Worm (Caenorhabditis elegans) whole organism, young adult: ENCODE results near the gene ajm-1.
A peak's percentile ranks its signal among the peaks of the same experiment; 100 is the strongest.

Source experiments
- F23B12.7 ChIP-seq: sonication (generic microtip); optimal IDR thresholded peaks from 2 replicates; lab custom pipeline; 2017; ENCODE audit warnings: missing genetic modification characterization, mild to moderate bottlenecking, missing compliant biosample characterization, antibody characterized with exemption, moderate library complexity; ENCODE audit not compliant: insufficient read depth
- F55B11.4 ChIP-seq: sonication (generic microtip); optimal IDR thresholded peaks from 2 replicates; lab custom pipeline; 2016; ENCODE audit warnings: missing compliant biosample characterization, missing genetic modification characterization, borderline replicate concordance; ENCODE audit not compliant: insufficient read depth
- T07F8.4 ChIP-seq: sonication (generic microtip); optimal IDR thresholded peaks from 2 replicates; lab custom pipeline; 2016; ENCODE audit warnings: mild to moderate bottlenecking, missing genetic modification characterization, moderate library complexity, missing compliant biosample characterization
- Y56A3A.18 ChIP-seq: fragments of 200-800 bp; sonication (Bioruptor generic); IDR thresholded peaks from 2 replicates; pipeline ENCODE4 v1.3.6; 2022; ENCODE audit warnings: missing genetic modification reagents, missing genetic modification characterization, missing compliant biosample characterization
- ama-1 ChIP-seq, 3 experiments: fragments of 150-350 bp in 1 of 3; sonication (generic microtip) in 2 of 3; optimal IDR thresholded peaks; 2 replicates each; lab custom pipeline; 2014 to 2018; ENCODE audit warnings: missing biosample characterization in 2 of 3, missing genetic modification characterization in 2 of 3, missing genetic modification reagents in 2 of 3
- dpff-1 ChIP-seq: sonication (generic microtip); optimal IDR thresholded peaks from 2 replicates; lab custom pipeline; 2017; ENCODE audit warnings: mild to moderate bottlenecking, missing genetic modification characterization, missing compliant biosample characterization
- egrh-3 ChIP-seq: fragments of 200-800 bp; sonication (Bioruptor generic); IDR thresholded peaks from 2 replicates; pipeline ENCODE4 v1.3.6; 2022; ENCODE audit warnings: missing genetic modification reagents, missing genetic modification characterization, missing compliant biosample characterization
- ets-4 ChIP-seq: fragments of 200-800 bp; sonication (Bioruptor generic); optimal IDR thresholded peaks from 2 replicates; lab custom pipeline; 2018; ENCODE audit warnings: mild to moderate bottlenecking, missing genetic modification characterization, missing compliant biosample characterization
- nfyb-1 ChIP-seq: fragments of 200-800 bp; sonication (Bioruptor generic); IDR thresholded peaks from 2 replicates; pipeline ENCODE4 v1.3.6; 2022; ENCODE audit warnings: missing genetic modification reagents, missing genetic modification characterization, missing compliant biosample characterization
- nhr-179 ChIP-seq: sonication (generic microtip); optimal IDR thresholded peaks from 2 replicates; lab custom pipeline; 2016; ENCODE audit warnings: mild to moderate bottlenecking, missing genetic modification characterization, missing compliant biosample characterization
- pha-4 ChIP-seq: fragments of 150-350 bp; sonication (generic microtip); optimal IDR thresholded peaks from 2 replicates; lab custom pipeline; 2014; ENCODE audit warnings: missing biosample characterization, missing genetic modification reagents, missing genetic modification characterization

DNA sequence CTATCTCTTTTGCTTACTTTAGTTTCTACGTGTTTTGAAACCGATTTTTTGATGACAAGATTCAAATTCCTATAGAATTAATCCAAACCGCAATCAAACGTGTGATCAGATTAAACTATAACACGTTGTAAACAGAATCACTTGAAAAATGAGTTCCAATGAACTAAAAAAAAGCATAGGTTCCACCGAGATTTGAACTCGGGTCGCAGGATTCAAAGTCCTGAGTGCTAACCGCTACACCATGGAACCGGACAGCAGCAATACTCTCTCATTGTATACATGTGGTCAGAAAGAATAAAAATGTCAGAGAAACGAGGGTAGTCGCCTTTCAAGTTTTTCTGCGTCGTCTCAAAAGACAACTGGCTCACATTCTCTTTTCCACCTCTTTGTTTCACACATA, 8.6 kb downstream of the ajm-1 start:
- peak; percentile 60 for TF ChIP-seq dpff-1
- no peak for TF ChIP-seq egrh-3 (GFP tag; lab: Robert Waterston, UW)
- no peak for TF ChIP-seq F23B12.7 (tag; lab: Kevin White, UChicago)
- no peak for TF ChIP-seq nhr-179 (tag; lab: Kevin White, UChicago)
- TF ChIP-seq ets-4 (GFP tag; lab: Kevin White, UChicago): peak; percentile 85
- peak; percentile 71 for TF ChIP-seq T07F8.4 (tag; lab: Kevin White, UChicago)
- peak; percentile 91 for TF ChIP-seq nfyb-1 (GFP tag; lab: Robert Waterston, UW)
- TF ChIP-seq ama-1 (optimal IDR thresholded peaks at IDR 0.05; lab: Kevin White, UChicago): no peak
- peak; percentile 52 to 67 for TF ChIP-seq ama-1 (GFP tag; optimal IDR thresholded peaks at IDR 0.05; lab: Kevin White, UChicago)
- no peak for TF ChIP-seq pha-4 (tag; lab: Kevin White, UChicago)
- TF ChIP-seq F55B11.4: no peak
- peak; percentile 59; the same call in 1 of the 2 replicates for TF ChIP-seq Y56A3A.18 (GFP tag; lab: Robert Waterston, UW)
